Worm (Caenorhabditis elegans): ENCODE measurements around the gene C54D2.6.

The C54D2.6 gene

ce11 chrX:7809352-7810196 lies 37.7 kb downstream of the C54D2.6 start:
- TF ChIP-seq sea-1 (GFP tag; conservative IDR thresholded peaks at IDR 0.05), result 0 out of 2 replicates have a peak, but pooled peaks have one; percentile 28
- TF ChIP-seq tra-4 (tag; optimal IDR thresholded peaks at IDR 0.05), result no peak
- no peak for TF ChIP-seq tbx-37 (GFP tag; conservative IDR thresholded peaks at IDR 0.05)
- no peak for TF ChIP-seq hmg-4 (GFP tag; optimal IDR thresholded peaks at IDR 0.05)
- no peak for TF ChIP-seq B0310.2 (tag; optimal IDR thresholded peaks at IDR 0.05)
- peak; percentile 70 for TF ChIP-seq F13C5.2 (tag; optimal IDR thresholded peaks at IDR 0.05)
- TF ChIP-seq hnd-1 (tag; optimal IDR thresholded peaks at IDR 0.05), result no peak

ce11 chrX:7808388-7808787 lies 38.9 kb downstream of the C54D2.6 start:
- TF ChIP-seq hmbx-1 (tag; optimal IDR thresholded peaks at IDR 0.05) (no peak), ama-1 (optimal IDR thresholded peaks at IDR 0.05) (no peak), ets-7 (tag; optimal IDR thresholded peaks at IDR 0.05) (no peak), aly-1 (tag; optimal IDR thresholded peaks at IDR 0.05) (no peak), hmg-4 (GFP tag; optimal IDR thresholded peaks at IDR 0.05) (no peak), scrt-1 (GFP tag; IDR thresholded peaks at IDR 0.05) (no peak), sea-1 (GFP tag; conservative IDR thresholded peaks at IDR 0.05) (no peak), hnd-1 (tag; optimal IDR thresholded peaks at IDR 0.05) (no peak)

ce11 chrX:7800370-7800769 lies 46.9 kb downstream of the C54D2.6 start:
- no peak for TF ChIP-seq hmbx-1 (tag; optimal IDR thresholded peaks at IDR 0.05)
- no peak for TF ChIP-seq sea-1 (GFP tag; conservative IDR thresholded peaks at IDR 0.05)

- TF ChIP-seq ceh-13 (GFP tag; optimal IDR thresholded peaks at IDR 0.05) (no peak), F13C5.2 (tag; optimal IDR thresholded peaks at IDR 0.05) (no peak), scrt-1 (GFP tag; IDR thresholded peaks at IDR 0.05) (no peak), ama-1 (optimal IDR thresholded peaks at IDR 0.05) (no peak), ets-7 (tag; optimal IDR thresholded peaks at IDR 0.05) (no peak), hmg-4 (GFP tag; optimal IDR thresholded peaks at IDR 0.05) (no peak)
Measured at ce11 chrX:7799680-7800079, 47.6 kb downstream of the C54D2.6 start, which contains the start of gene gpx-7. gpx-7 (minus strand) TSS chrX:7799780.

ce11 chrX:7798248-7799020 lies 48.9 kb downstream of the C54D2.6 start, which contains the start of gene adm-4:
adm-4 (minus strand) TSS chrX:7798298.
- peak; percentile 69 for TF ChIP-seq tbx-37 (GFP tag; conservative IDR thresholded peaks at IDR 0.05)
- TF ChIP-seq sea-1 (GFP tag; conservative IDR thresholded peaks at IDR 0.05), result no peak
- no peak for TF ChIP-seq hmg-4 (GFP tag; optimal IDR thresholded peaks at IDR 0.05)
- TF ChIP-seq ceh-36 (tag; optimal IDR thresholded peaks at IDR 0.05), result no peak
- no peak for TF ChIP-seq F13C5.2 (tag; optimal IDR thresholded peaks at IDR 0.05)
- TF ChIP-seq pes-1 (GFP tag; IDR thresholded peaks at IDR 0.05), result no peak

Measured in whole organism, early embryonic.